Fruit fly (Drosophila melanogaster) ovary, adult (tissue): ENCODE measurements around the gene alphaTub84D.

Experiments used
- CG17801 ChIP-seq: fragments of 200-800 bp; optimal IDR thresholded peaks from 2 replicates; lab custom pipeline; 2019; ENCODE audit warnings: missing biosample characterization, mild to moderate bottlenecking, missing genetic modification characterization, moderate library complexity; ENCODE audit not compliant: partially characterized antibody

alphaTub84D gene

DNA sequence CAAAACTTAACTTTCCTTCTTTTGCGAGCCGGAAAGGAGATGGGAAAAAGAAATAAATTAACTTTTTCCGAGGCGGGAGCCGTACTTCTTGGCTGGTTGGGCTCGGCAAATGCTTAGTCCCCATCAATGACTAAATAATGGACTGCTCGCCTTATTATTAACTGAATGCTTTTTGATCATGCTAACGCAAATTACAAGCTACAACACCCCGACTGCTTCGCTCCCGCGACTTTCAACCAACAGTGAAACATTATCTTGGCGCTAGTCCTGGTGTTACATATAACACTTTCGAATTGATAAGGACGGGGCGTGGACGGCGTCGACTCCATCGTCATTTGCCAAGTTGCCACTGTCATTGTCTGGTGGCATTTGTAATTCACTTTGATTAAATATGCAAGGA is 21.2 kb downstream of the alphaTub84D start, which contains the start of gene CG45545:
Gene CG45545, plus strand, starts transcription at position 301 of the 400 bp plus-strand sequence.
- TF ChIP-seq CG17801 (GFP tag; lab: Kevin White, UChicago): no peak

DNA sequence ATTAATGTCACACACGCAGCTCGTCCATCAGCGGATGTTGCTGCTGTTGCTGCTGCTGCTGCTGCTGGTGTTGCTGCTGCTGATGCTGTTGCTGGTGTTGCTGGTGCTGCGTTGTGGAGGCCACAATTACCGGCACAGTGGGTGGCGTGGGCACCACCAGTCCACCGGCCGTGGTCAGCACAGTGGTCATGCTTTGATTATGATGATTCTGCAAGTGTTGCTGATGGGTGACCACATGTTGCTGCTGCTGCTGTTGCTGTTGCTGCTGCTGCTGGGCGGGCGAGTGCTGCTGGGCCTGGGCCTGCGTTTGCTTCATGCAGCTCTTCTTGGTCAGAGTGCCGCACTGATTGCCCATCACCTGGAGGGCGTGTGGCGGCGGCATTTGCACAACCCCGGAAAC is 41.7 kb downstream of the alphaTub84D start:
- no peak for TF ChIP-seq CG17801 (GFP tag; lab: Kevin White, UChicago)
